Worm (Caenorhabditis elegans): ENCODE data around the gene Y110A2AL.6.

Gene Y110A2AL.6

ce11 chrII:2826073-2826472, 15.4 kb downstream of the Y110A2AL.6 start, which contains the start of gene K12H6.5:
Gene K12H6.5, minus strand, starts transcription at chrII:2826173.
- no peak for TF ChIP-seq hmg-11 (tag; optimal IDR thresholded peaks at IDR 0.05)
- no peak for TF ChIP-seq pqm-1 (tag; optimal IDR thresholded peaks at IDR 0.05)
- TF ChIP-seq lsy-12 (tag; optimal IDR thresholded peaks at IDR 0.05), result no peak
- no peak for TF ChIP-seq sea-2 (GFP tag; optimal IDR thresholded peaks at IDR 0.05)
- TF ChIP-seq ceh-9 (tag; optimal IDR thresholded peaks at IDR 0.05), result no peak
- TF ChIP-seq pha-4 (tag; optimal IDR thresholded peaks at IDR 0.05), result no peak
- no peak for TF ChIP-seq elt-2 (tag; optimal IDR thresholded peaks at IDR 0.05)
- TF ChIP-seq skn-1 (tag; optimal IDR thresholded peaks at IDR 0.05), result no peak
- no peak for TF ChIP-seq snpc-4 (tag; optimal IDR thresholded peaks at IDR 0.05)
- TF ChIP-seq fkh-10 (GFP tag; optimal IDR thresholded peaks at IDR 0.05), result no peak
- no peak for TF ChIP-seq nhr-77 (tag; optimal IDR thresholded peaks at IDR 0.05)
- TF ChIP-seq ZK546.5 (tag; optimal IDR thresholded peaks at IDR 0.05), result no peak
- no peak for TF ChIP-seq nhr-237 (tag; optimal IDR thresholded peaks at IDR 0.05)
- no peak for TF ChIP-seq nhr-11 (tag; optimal IDR thresholded peaks at IDR 0.05)
- TF ChIP-seq egl-27 (tag; optimal IDR thresholded peaks at IDR 0.05), result no peak
- TF ChIP-seq egl-5 (tag; optimal IDR thresholded peaks at IDR 0.05), result no peak
- TF ChIP-seq lin-15B (tag; optimal IDR thresholded peaks at IDR 0.05), result no peak
- TF ChIP-seq nhr-28 (tag; optimal IDR thresholded peaks at IDR 0.05), result no peak

ce11 chrII:2824169-2824568, 17.3 kb downstream of the Y110A2AL.6 start, which contains the start of the genes K12H6.4 and K12H6.9:
Gene K12H6.4, minus strand, starts transcription at chrII:2824269.
Gene K12H6.9, plus strand, starts transcription at chrII:2824404.
- TF ChIP-seq nhr-28 (tag; optimal IDR thresholded peaks at IDR 0.05) (no peak), ama-1 (optimal IDR thresholded peaks at IDR 0.05) (no peak), eor-1 (tag; optimal IDR thresholded peaks at IDR 0.05) (no peak), mdl-1 (tag; optimal IDR thresholded peaks at IDR 0.05) (no peak), unc-62 (GFP tag; optimal IDR thresholded peaks at IDR 0.05) (no peak), daf-12 (tag; optimal IDR thresholded peaks at IDR 0.05) (no peak), zag-1 (tag; optimal IDR thresholded peaks at IDR 0.05) (no peak), jun-1 (tag; optimal IDR thresholded peaks at IDR 0.05) (no peak), nhr-25 (tag; optimal IDR thresholded peaks at IDR 0.05) (no peak), fos-1 (tag; optimal IDR thresholded peaks at IDR 0.05) (no peak)

- no peak for TF ChIP-seq egl-27 (tag; optimal IDR thresholded peaks at IDR 0.05)
- no peak for TF ChIP-seq hmg-11 (tag; optimal IDR thresholded peaks at IDR 0.05)
- TF ChIP-seq mml-1 (tag; optimal IDR thresholded peaks at IDR 0.05), result no peak
Measured at ce11 chrII:2822435-2822920, 19.0 kb downstream of the Y110A2AL.6 start, which contains the start of the genes fut-4 and K12H6.10. Gene fut-4, minus strand, starts transcription at chrII:2822535. Gene K12H6.10, plus strand, starts transcription at chrII:2822870.

- TF ChIP-seq pha-4 (tag; optimal IDR thresholded peaks at IDR 0.05) (no peak), sea-2 (GFP tag; optimal IDR thresholded peaks at IDR 0.05) (no peak), ceh-28 (tag; optimal IDR thresholded peaks at IDR 0.05) (no peak), nhr-12 (tag; optimal IDR thresholded peaks at IDR 0.05) (no peak), lin-15B (tag; optimal IDR thresholded peaks at IDR 0.05) (no peak), ceh-9 (tag; optimal IDR thresholded peaks at IDR 0.05) (no peak), nhr-23 (tag; optimal IDR thresholded peaks at IDR 0.05) (no peak), fkh-2 (tag; optimal IDR thresholded peaks at IDR 0.05) (no peak), skn-1 (tag; optimal IDR thresholded peaks at IDR 0.05) (no peak)
Measured at ce11 chrII:2816676-2817075, 24.8 kb downstream of the Y110A2AL.6 start, which contains the start of gene set-13. Gene set-13, plus strand, starts transcription at chrII:2816976.

ce11 chrII:2815444-2815843, 26.0 kb downstream of the Y110A2AL.6 start, which contains the start of gene K12H6.2:
Gene K12H6.2, minus strand, starts transcription at chrII:2815544.
- TF ChIP-seq nhr-237 (tag; optimal IDR thresholded peaks at IDR 0.05) (no peak), nhr-77 (tag; optimal IDR thresholded peaks at IDR 0.05) (no peak), egl-27 (tag; optimal IDR thresholded peaks at IDR 0.05) (no peak), tbx-2 (tag; optimal IDR thresholded peaks at IDR 0.05) (no peak), lsy-12 (tag; optimal IDR thresholded peaks at IDR 0.05) (no peak), zag-1 (tag; optimal IDR thresholded peaks at IDR 0.05) (no peak)

- no peak for TF ChIP-seq lin-39 (tag; optimal IDR thresholded peaks at IDR 0.05)
- no peak for TF ChIP-seq aly-2 (tag; optimal IDR thresholded peaks at IDR 0.05)
- no peak for TF ChIP-seq ama-1 (optimal IDR thresholded peaks at IDR 0.05)
- no peak for TF ChIP-seq mml-1 (tag; optimal IDR thresholded peaks at IDR 0.05)
- no peak for TF ChIP-seq tbx-2 (tag; optimal IDR thresholded peaks at IDR 0.05)
- no peak for TF ChIP-seq ztf-4 (tag; optimal IDR thresholded peaks at IDR 0.05)
- TF ChIP-seq pha-4 (tag; optimal IDR thresholded peaks at IDR 0.05), result no peak
- no peak for TF ChIP-seq nhr-237 (tag; optimal IDR thresholded peaks at IDR 0.05)
- TF ChIP-seq ztf-11 (tag; optimal IDR thresholded peaks at IDR 0.05), result no peak
- TF ChIP-seq egl-27 (tag; optimal IDR thresholded peaks at IDR 0.05), result no peak
- no peak for TF ChIP-seq snpc-4 (tag; optimal IDR thresholded peaks at IDR 0.05)
- no peak for TF ChIP-seq egl-5 (tag; optimal IDR thresholded peaks at IDR 0.05)
- TF ChIP-seq nhr-67 (tag; optimal IDR thresholded peaks at IDR 0.05), result no peak
- no peak for TF ChIP-seq nhr-76 (tag; optimal IDR thresholded peaks at IDR 0.05)
- no peak for TF ChIP-seq fkh-2 (tag; optimal IDR thresholded peaks at IDR 0.05)
Measured at ce11 chrII:2815017-2815416, 26.4 kb downstream of the Y110A2AL.6 start.

Data from whole organism, L3 larva.